Worm (Caenorhabditis elegans) whole organism, young adult: ENCODE measurements around the gene K01A12.4.

Experiments
- B0261.1 ChIP-seq: sonication (generic microtip); optimal IDR thresholded peaks from 2 replicates; lab custom pipeline; 2016; ENCODE audit warnings: mild to moderate bottlenecking, missing genetic modification characterization, moderate library complexity, missing compliant biosample characterization
- B0336.3 ChIP-seq: fragments of 200-800 bp; sonication (Bioruptor generic); IDR thresholded peaks from 2 replicates; pipeline ENCODE4 v1.3.6; 2022; ENCODE audit warnings: missing genetic modification characterization, missing compliant biosample characterization
- D2030.7 ChIP-seq: fragments of 200-800 bp; sonication (Bioruptor generic); IDR thresholded peaks from 2 replicates; pipeline ENCODE4 v1.3.6; 2022; ENCODE audit warnings: missing genetic modification reagents, missing genetic modification characterization, missing compliant biosample characterization
- F23B12.7 ChIP-seq: sonication (generic microtip); optimal IDR thresholded peaks from 2 replicates; lab custom pipeline; 2017; ENCODE audit warnings: missing genetic modification characterization, mild to moderate bottlenecking, missing compliant biosample characterization, antibody characterized with exemption, moderate library complexity; ENCODE audit not compliant: insufficient read depth
- F33H1.4 ChIP-seq: fragments of 200-800 bp; sonication (Bioruptor generic); IDR thresholded peaks from 2 replicates; pipeline ENCODE4 v1.3.6; 2022; ENCODE audit warnings: missing genetic modification reagents, missing genetic modification characterization, missing compliant biosample characterization
- F49E8.2 ChIP-seq: sonication (generic microtip); optimal IDR thresholded peaks from 3 replicates; lab custom pipeline; 2017; ENCODE audit warnings: missing genetic modification characterization, mild to moderate bottlenecking, missing compliant biosample characterization, antibody characterized with exemption, moderate library complexity; ENCODE audit not compliant: insufficient read depth
- F57A8.1 ChIP-seq: fragments of 200-800 bp; sonication (Bioruptor generic); optimal IDR thresholded peaks from 2 replicates; lab custom pipeline; 2018; ENCODE audit warnings: mild to moderate bottlenecking, missing genetic modification characterization, moderate library complexity, missing compliant biosample characterization
- F57C9.4 ChIP-seq: sonication (generic microtip); optimal IDR thresholded peaks from 2 replicates; lab custom pipeline; 2017; ENCODE audit warnings: mild to moderate bottlenecking, missing genetic modification characterization, missing compliant biosample characterization
- Y67H2A.10 ChIP-seq: fragments of 200-800 bp; sonication (Bioruptor generic); conservative IDR thresholded peaks from 2 replicates; pipeline ENCODE4 v1.3.6; 2022; ENCODE audit warnings: missing genetic modification reagents, missing genetic modification characterization, missing compliant biosample characterization
- Y79H2A.3 ChIP-seq: fragments of 200-800 bp; sonication (Bioruptor generic); conservative IDR thresholded peaks from 2 replicates; pipeline ENCODE4 v1.3.6; 2022; ENCODE audit warnings: missing genetic modification reagents, missing genetic modification characterization, missing compliant biosample characterization
- akir-1 ChIP-seq: fragments of 200-800 bp; sonication (Bioruptor generic); optimal IDR thresholded peaks from 2 replicates; lab custom pipeline; 2018; ENCODE audit warnings: mild to moderate bottlenecking, missing genetic modification characterization, moderate library complexity, missing compliant biosample characterization
- ama-1 ChIP-seq, 3 experiments: fragments of 150-350 bp in 1 of 3; sonication (generic microtip) in 2 of 3; optimal IDR thresholded peaks; 2 replicates each; lab custom pipeline; 2014 to 2018; ENCODE audit warnings: missing biosample characterization in 2 of 3, missing genetic modification characterization in 2 of 3, missing genetic modification reagents in 2 of 3
- aptf-2 ChIP-seq: fragments of 200-800 bp; sonication (Bioruptor generic); conservative IDR thresholded peaks from 2 replicates; pipeline ENCODE4 v1.3.6; 2022; ENCODE audit warnings: missing genetic modification reagents, missing genetic modification characterization, missing compliant biosample characterization
- aptf-3 ChIP-seq: fragments of 200-800 bp; sonication (Bioruptor generic); IDR thresholded peaks from 2 replicates; pipeline ENCODE4 v1.3.6; 2022; ENCODE audit warnings: missing genetic modification characterization, missing compliant biosample characterization
- athp-1 ChIP-seq: sonication (generic microtip); optimal IDR thresholded peaks from 2 replicates; lab custom pipeline; 2017; ENCODE audit warnings: mild to moderate bottlenecking, missing genetic modification characterization, missing compliant biosample characterization
- ceh-58 ChIP-seq: fragments of 200-800 bp; sonication (Bioruptor generic); IDR thresholded peaks from 2 replicates; pipeline ENCODE4 v1.3.6; 2022; ENCODE audit warnings: missing genetic modification characterization, missing compliant biosample characterization
- ceh-79 ChIP-seq: sonication (generic microtip); optimal IDR thresholded peaks from 2 replicates; lab custom pipeline; 2017; ENCODE audit warnings: mild to moderate bottlenecking, missing genetic modification characterization, missing compliant biosample characterization
- die-1 ChIP-seq: sonication (generic microtip); optimal IDR thresholded peaks from 2 replicates; lab custom pipeline; 2016; ENCODE audit warnings: missing genotype, mild to moderate bottlenecking, missing genetic modification characterization, missing compliant biosample characterization
- dox-1 ChIP-seq: fragments of 200-800 bp; sonication (Bioruptor generic); IDR thresholded peaks from 2 replicates; pipeline ENCODE4 v1.3.6; 2022; ENCODE audit warnings: missing genetic modification reagents, missing genetic modification characterization, missing compliant biosample characterization
- efl-1 ChIP-seq: fragments of 150-350 bp; optimal IDR thresholded peaks from 2 replicates; lab custom pipeline; 2014; ENCODE audit warnings: missing biosample characterization, missing genetic modification reagents, missing genetic modification characterization
- egl-44 ChIP-seq: fragments of 200-800 bp; sonication (Bioruptor generic); IDR thresholded peaks from 2 replicates; pipeline ENCODE4 v1.3.6; 2022; ENCODE audit warnings: missing genetic modification reagents, missing genetic modification characterization, missing compliant biosample characterization
- ekl-4 ChIP-seq: fragments of 200-800 bp; sonication (Bioruptor generic); IDR thresholded peaks from 2 replicates; pipeline ENCODE4 v1.3.6; 2022; ENCODE audit warnings: missing genetic modification reagents, missing genetic modification characterization, missing compliant biosample characterization
- ets-4 ChIP-seq: fragments of 200-800 bp; sonication (Bioruptor generic); optimal IDR thresholded peaks from 2 replicates; lab custom pipeline; 2018; ENCODE audit warnings: mild to moderate bottlenecking, missing genetic modification characterization, missing compliant biosample characterization
- fkh-3 ChIP-seq: sonication (generic microtip); optimal IDR thresholded peaks from 2 replicates; lab custom pipeline; 2016; ENCODE audit warnings: mild to moderate bottlenecking, missing genetic modification characterization, missing compliant biosample characterization
- gei-17 ChIP-seq: fragments of 200-800 bp; sonication (Bioruptor generic); optimal IDR thresholded peaks from 2 replicates; lab custom pipeline; 2018; ENCODE audit warnings: mild to moderate bottlenecking, missing genetic modification characterization, missing compliant biosample characterization
- him-1 ChIP-seq: sonication (generic microtip); optimal IDR thresholded peaks from 2 replicates; lab custom pipeline; 2016; ENCODE audit warnings: missing genotype, missing genetic modification reagents, missing genetic modification characterization, missing compliant biosample characterization
- hmg-20 ChIP-seq: fragments of 200-800 bp; sonication (Bioruptor generic); IDR thresholded peaks from 2 replicates; pipeline ENCODE4 v1.3.6; 2022; ENCODE audit warnings: missing genetic modification reagents, missing genetic modification characterization, missing compliant biosample characterization
- let-607 ChIP-seq, 2 experiments: fragments of 200-800 bp in 1 of 2; sonication (Bioruptor generic) in 1 of 2; sonication (generic microtip) in 1 of 2; optimal IDR thresholded peaks; 2 replicates each; lab custom pipeline; 2016 to 2018; ENCODE audit warnings: mild to moderate bottlenecking in 2 of 2, missing compliant biosample characterization in 2 of 2, missing genetic modification characterization in 2 of 2, moderate library complexity in 2 of 2, missing genotype in 1 of 2
- lin-26 ChIP-seq: fragments of 200-800 bp; sonication (Bioruptor generic); IDR thresholded peaks from 2 replicates; pipeline ENCODE4 v1.3.6; 2022; ENCODE audit warnings: missing genetic modification reagents, missing genetic modification characterization, missing compliant biosample characterization
- lin-35 ChIP-seq, 3 experiments: fragments of 150-350 bp in 2 of 3; sonication (generic microtip) in 1 of 3; optimal IDR thresholded peaks; 2 replicates each; lab custom pipeline; 2014 to 2018; ENCODE audit warnings: missing biosample characterization in 3 of 3, missing genetic modification characterization in 3 of 3, missing genetic modification reagents in 3 of 3
- lin-40 ChIP-seq: sonication (generic microtip); optimal IDR thresholded peaks from 2 replicates; lab custom pipeline; 2016; ENCODE audit warnings: missing genetic modification characterization, mild to moderate bottlenecking, missing compliant biosample characterization, missing genotype, missing genetic modification reagents
- lin-54 ChIP-seq: fragments of 200-800 bp; sonication (Bioruptor generic); optimal IDR thresholded peaks from 2 replicates; lab custom pipeline; 2018; ENCODE audit warnings: mild to moderate bottlenecking, missing genetic modification characterization, missing compliant biosample characterization
- madf-10 ChIP-seq: sonication (generic microtip); optimal IDR thresholded peaks from 2 replicates; lab custom pipeline; 2016; ENCODE audit warnings: mild to moderate bottlenecking, missing genetic modification characterization, missing compliant biosample characterization
- madf-6 ChIP-seq: fragments of 200-800 bp; sonication (Bioruptor generic); IDR thresholded peaks from 2 replicates; pipeline ENCODE4 v1.3.6; 2022; ENCODE audit warnings: missing genetic modification reagents, missing genetic modification characterization, missing compliant biosample characterization
- mxl-1 ChIP-seq: sonication (generic microtip); optimal IDR thresholded peaks from 2 replicates; lab custom pipeline; 2016; ENCODE audit warnings: missing genetic modification characterization, missing compliant biosample characterization
- nfyb-1 ChIP-seq: fragments of 200-800 bp; sonication (Bioruptor generic); IDR thresholded peaks from 2 replicates; pipeline ENCODE4 v1.3.6; 2022; ENCODE audit warnings: missing genetic modification reagents, missing genetic modification characterization, missing compliant biosample characterization
- pha-4 ChIP-seq: fragments of 150-350 bp; sonication (generic microtip); optimal IDR thresholded peaks from 2 replicates; lab custom pipeline; 2014; ENCODE audit warnings: missing biosample characterization, missing genetic modification reagents, missing genetic modification characterization
- rcor-1 ChIP-seq: fragments of 200-800 bp; sonication (Bioruptor generic); IDR thresholded peaks from 2 replicates; pipeline ENCODE4 v1.3.6; 2022; ENCODE audit warnings: missing genetic modification reagents, missing genetic modification characterization, missing compliant biosample characterization
- rec-8 ChIP-seq, 2 experiments: sonication (generic microtip); optimal IDR thresholded peaks; 2 replicates each; lab custom pipeline; 2016; ENCODE audit warnings: mild to moderate bottlenecking in 2 of 2, missing genetic modification characterization in 2 of 2, missing genetic modification reagents in 2 of 2, missing genotype in 2 of 2, missing biosample characterization in 1 of 2, missing compliant biosample characterization in 1 of 2, moderate library complexity in 1 of 2
- rpc-1 ChIP-seq, 2 experiments: fragments of 150-350 bp in 1 of 2; sonication (generic microtip) in 1 of 2; optimal IDR thresholded peaks; 2 replicates each; lab custom pipeline; 2014 to 2018; ENCODE audit warnings: missing biosample characterization in 1 of 2, missing genetic modification characterization in 1 of 2, missing genetic modification reagents in 1 of 2, missing genotype in 1 of 2
- snpc-1.3 ChIP-seq: sonication (generic microtip); optimal IDR thresholded peaks from 2 replicates; lab custom pipeline; 2017; ENCODE audit warnings: missing genetic modification characterization, mild to moderate bottlenecking, missing compliant biosample characterization, antibody characterized with exemption, moderate library complexity, missing genotype, missing genetic modification reagents; ENCODE audit not compliant: insufficient read depth
- somi-1 ChIP-seq: fragments of 200-800 bp; sonication (Bioruptor generic); optimal IDR thresholded peaks from 2 replicates; lab custom pipeline; 2018; ENCODE audit warnings: mild to moderate bottlenecking, missing genetic modification characterization, missing compliant biosample characterization
- unc-130 ChIP-seq: sonication (generic microtip); optimal IDR thresholded peaks from 2 replicates; lab custom pipeline; 2016; ENCODE audit warnings: missing genetic modification reagents, missing genetic modification characterization, missing compliant biosample characterization
- ztf-18 ChIP-seq: sonication (generic microtip); optimal IDR thresholded peaks from 2 replicates; lab custom pipeline; 2016; ENCODE audit warnings: missing genotype, mild to moderate bottlenecking, missing genetic modification characterization, missing compliant biosample characterization
- ztf-22 ChIP-seq: fragments of 200-800 bp; sonication (Bioruptor generic); optimal IDR thresholded peaks from 2 replicates; lab custom pipeline; 2018; ENCODE audit warnings: mild to moderate bottlenecking, missing genetic modification characterization, moderate library complexity, missing compliant biosample characterization
- ztf-25 ChIP-seq: fragments of 200-800 bp; sonication (Bioruptor generic); IDR thresholded peaks from 2 replicates; pipeline ENCODE4 v1.3.6; 2022; ENCODE audit warnings: missing genetic modification reagents, missing genetic modification characterization, missing compliant biosample characterization
- ztf-26 ChIP-seq: sonication (generic microtip); optimal IDR thresholded peaks from 2 replicates; lab custom pipeline; 2017; ENCODE audit warnings: missing genetic modification characterization, missing compliant biosample characterization

K01A12.4 gene

DNA sequence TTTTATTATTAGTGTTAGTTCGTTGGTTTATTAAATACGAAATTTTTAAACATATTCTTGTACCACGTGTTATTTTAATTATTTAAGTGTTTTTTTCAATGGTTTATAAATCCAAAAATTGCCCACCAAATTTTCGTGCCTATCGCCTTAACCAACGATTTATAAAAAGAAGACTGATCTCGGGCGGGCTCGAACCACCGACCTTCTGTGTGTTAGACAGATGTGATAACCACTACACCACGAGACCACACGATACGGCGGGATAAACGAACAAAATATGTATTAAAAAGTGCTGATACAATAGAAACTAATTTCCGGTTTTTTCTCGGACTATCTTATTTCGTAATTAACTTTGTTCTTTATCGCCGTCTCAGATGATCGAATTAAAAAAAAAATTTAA is 39.8 kb downstream of the K01A12.4 start (continued):
- peak; percentile 68; the same call in 1 of the 2 replicates for TF ChIP-seq nfyb-1 (GFP tag; lab: Robert Waterston, UW)
- TF ChIP-seq ama-1 (optimal IDR thresholded peaks at IDR 0.05; lab: Kevin White, UChicago), result no peak
- peak; percentile 7 to 68 for TF ChIP-seq ama-1 (GFP tag; optimal IDR thresholded peaks at IDR 0.05; lab: Kevin White, UChicago)
- TF ChIP-seq lin-54 (GFP tag; lab: Kevin White, UChicago), result no peak
- no peak for TF ChIP-seq fkh-3 (tag; lab: Kevin White, UChicago)
- peak; percentile 39 for TF ChIP-seq lin-40 (tag; lab: Kevin White, UChicago)
- peak; percentile 43 for TF ChIP-seq madf-10 (tag; lab: Kevin White, UChicago)
- peak; percentile 93 for TF ChIP-seq rpc-1 (optimal IDR thresholded peaks at IDR 0.05; lab: Kevin White, UChicago)
- TF ChIP-seq rpc-1 (tag; optimal IDR thresholded peaks at IDR 0.05; lab: Kevin White, UChicago), result peak; percentile 95
- no peak for TF ChIP-seq ztf-26 (tag; lab: Kevin White, UChicago)
- TF ChIP-seq F57C9.4, result no peak
- no peak; the same call in 1 of the 2 replicates for TF ChIP-seq dox-1 (GFP tag; lab: Robert Waterston, UW)
- TF ChIP-seq snpc-1.3 (tag; lab: Kevin White, UChicago), result peak; percentile 72
- TF ChIP-seq B0336.3 (GFP tag; lab: Robert Waterston, UW), result no peak
- peak; percentile 31 for TF ChIP-seq somi-1
- no peak for TF ChIP-seq ets-4
- no peak for TF ChIP-seq ceh-58
- peak; percentile 79; the same call in 1 of the 2 replicates for TF ChIP-seq ztf-25 (GFP tag; lab: Robert Waterston, UW)
- peak; percentile 73 for TF ChIP-seq him-1 (tag; lab: Kevin White, UChicago)
- peak; percentile 18 for TF ChIP-seq ztf-22
- TF ChIP-seq hmg-20 (GFP tag; lab: Robert Waterston, UW), result peak; percentile 56; the same call in 1 of the 2 replicates
- TF ChIP-seq athp-1 (tag; lab: Kevin White, UChicago), result peak; percentile 58
- TF ChIP-seq F57A8.1 (GFP tag; lab: Kevin White, UChicago), result no peak
- peak; percentile 18 for TF ChIP-seq ceh-79 (tag; lab: Kevin White, UChicago)
- TF ChIP-seq gei-17 (GFP tag; lab: Kevin White, UChicago), result no peak
- peak; percentile 20 for TF ChIP-seq unc-130 (GFP tag; lab: Kevin White, UChicago)
- peak; percentile 54 for TF ChIP-seq ztf-18 (tag; lab: Kevin White, UChicago)
- TF ChIP-seq lin-26 (GFP tag; lab: Robert Waterston, UW), result peak; percentile 88
- TF ChIP-seq D2030.7 (GFP tag; lab: Robert Waterston, UW), result peak; percentile 86
- TF ChIP-seq Y79H2A.3 (GFP tag; lab: Robert Waterston, UW), result no peak
- peak in 1 of 3 experiments; percentile 23 for TF ChIP-seq lin-35 (GFP tag; optimal IDR thresholded peaks at IDR 0.05; lab: Kevin White, UChicago)
- TF ChIP-seq F33H1.4 (GFP tag; lab: Robert Waterston, UW), result no peak
- no peak for TF ChIP-seq ekl-4 (GFP tag; lab: Robert Waterston, UW)
- TF ChIP-seq aptf-2 (GFP tag; lab: Robert Waterston, UW), result no peak
- TF ChIP-seq B0261.1, result peak; percentile 84
- peak; percentile 77 for TF ChIP-seq die-1 (tag; lab: Kevin White, UChicago)
- TF ChIP-seq egl-44 (GFP tag; lab: Robert Waterston, UW), result 0 out of 2 replicates have a peak, but pooled peaks have one; percentile 55
- peak; percentile 38 to 51 for TF ChIP-seq let-607 (tag; optimal IDR thresholded peaks at IDR 0.05; lab: Kevin White, UChicago)
- peak; percentile 3 for TF ChIP-seq mxl-1 (tag; lab: Kevin White, UChicago)
- TF ChIP-seq F23B12.7 (tag; lab: Kevin White, UChicago), result no peak
- no peak for TF ChIP-seq pha-4
- TF ChIP-seq F49E8.2 (tag; lab: Kevin White, UChicago), result no peak
- TF ChIP-seq aptf-3 (GFP tag; lab: Robert Waterston, UW), result no peak
- peak; percentile 66 for TF ChIP-seq rcor-1 (GFP tag; lab: Robert Waterston, UW)
- peak; percentile 36 to 48 for TF ChIP-seq rec-8 (tag; optimal IDR thresholded peaks at IDR 0.05; lab: Kevin White, UChicago)
- no peak for TF ChIP-seq akir-1 (GFP tag; lab: Kevin White, UChicago)
- TF ChIP-seq madf-6 (GFP tag; lab: Robert Waterston, UW), result no peak; the same call in 1 of the 2 replicates
- 0 out of 2 replicates have a peak, but pooled peaks have one; percentile 9 for TF ChIP-seq Y67H2A.10
- peak; percentile 13 for TF ChIP-seq efl-1
